Worm (Caenorhabditis elegans): ENCODE results near the gene mlt-10.

DNA sequence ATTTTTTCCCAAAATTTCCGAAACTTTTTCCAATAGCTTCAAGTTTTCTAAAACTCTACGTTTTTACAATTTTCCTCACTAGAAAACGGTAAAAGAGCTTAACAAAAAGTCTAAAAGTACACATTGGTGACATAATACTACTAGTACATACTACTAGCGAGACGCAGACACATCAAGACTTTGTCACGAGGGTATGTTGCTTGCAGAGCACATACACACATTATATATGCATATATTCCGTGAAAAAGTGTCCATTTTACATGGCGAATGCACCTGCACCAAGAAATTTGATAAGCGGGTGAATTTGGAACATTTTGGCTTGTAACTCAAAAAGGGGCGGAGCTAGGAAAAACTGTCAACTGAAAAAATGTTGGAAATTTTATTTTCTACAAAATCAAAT lies 54.8 kb downstream of the mlt-10 start:
- TF ChIP-seq hmg-11 (tag; optimal IDR thresholded peaks at IDR 0.05) (peak; percentile 58), pha-4 (tag; optimal IDR thresholded peaks at IDR 0.05) (peak; percentile 92), nhr-76 (tag; optimal IDR thresholded peaks at IDR 0.05) (no peak), nfya-1 (tag; optimal IDR thresholded peaks at IDR 0.05; ENCODE audit: insufficient read depth) (peak; percentile 63), nhr-237 (tag; optimal IDR thresholded peaks at IDR 0.05) (no peak), aly-2 (tag; optimal IDR thresholded peaks at IDR 0.05) (no peak), elt-1 (tag; optimal IDR thresholded peaks at IDR 0.05) (no peak), nhr-23 (tag; optimal IDR thresholded peaks at IDR 0.05) (no peak), nhr-11 (tag; optimal IDR thresholded peaks at IDR 0.05) (no peak), fkh-10 (GFP tag; optimal IDR thresholded peaks at IDR 0.05) (no peak), mdl-1 (tag; optimal IDR thresholded peaks at IDR 0.05) (peak; percentile 15), eor-1 (tag; optimal IDR thresholded peaks at IDR 0.05) (no peak), unc-62 (GFP tag; optimal IDR thresholded peaks at IDR 0.05) (no peak), ceh-16 (tag; optimal IDR thresholded peaks at IDR 0.05) (no peak)
